Worm (Caenorhabditis elegans) whole organism, L4 larva: Measurements from ENCODE around the gene glb-15.

ENCODE experiments used
- D1046.2 ChIP-seq: fragments of 200-800 bp; sonication (Bioruptor generic); IDR thresholded peaks from 2 replicates; pipeline ENCODE4 v1.3.6; 2022; ENCODE audit warnings: missing genetic modification characterization, missing compliant biosample characterization
- F26F4.8 ChIP-seq: fragments of 200-800 bp; sonication (Bioruptor generic); conservative IDR thresholded peaks from 2 replicates; pipeline ENCODE4 v1.3.6; 2022; ENCODE audit warnings: missing genetic modification characterization, missing compliant biosample characterization
- aha-1 ChIP-seq: fragments of 150-350 bp; peaks from one replicate; lab custom pipeline; 2014; ENCODE audit warnings: missing biosample characterization, missing genetic modification characterization
- aly-2 ChIP-seq: sonication (generic microtip); optimal IDR thresholded peaks from 2 replicates; lab custom pipeline; 2018; ENCODE audit warnings: missing biosample characterization, missing genetic modification characterization
- ama-1 ChIP-seq: fragments of 150-350 bp; optimal IDR thresholded peaks from 2 replicates; lab custom pipeline; 2014; ENCODE audit warnings: inconsistent platforms, mixed read lengths
- arid-1 ChIP-seq: fragments of 200-800 bp; sonication (Bioruptor generic); conservative IDR thresholded peaks from 2 replicates; pipeline ENCODE4 v1.3.6; 2022; ENCODE audit warnings: missing genetic modification reagents, missing genetic modification characterization, missing compliant biosample characterization
- cey-2 ChIP-seq: sonication (generic microtip); optimal IDR thresholded peaks from 3 replicates; lab custom pipeline; 2017; ENCODE audit warnings: missing genetic modification characterization, mild to moderate bottlenecking, missing compliant biosample characterization, antibody characterized with exemption, borderline replicate concordance; ENCODE audit not compliant: insufficient read depth
- daf-16 ChIP-seq, 3 experiments: sonication (generic microtip); optimal IDR thresholded peaks; 2 replicates each; lab custom pipeline; 2016 to 2017; ENCODE audit warnings: missing genetic modification characterization in 3 of 3, missing genetic modification reagents in 3 of 3, mild to moderate bottlenecking in 2 of 3, missing compliant biosample characterization in 2 of 3, missing biosample characterization in 1 of 3, moderate library complexity in 1 of 3
- daf-8 ChIP-seq: fragments of 200-800 bp; sonication (Bioruptor generic); IDR thresholded peaks from 2 replicates; pipeline ENCODE4 v1.3.6; 2022; ENCODE audit warnings: missing genetic modification characterization, missing compliant biosample characterization
- dmd-6 ChIP-seq: fragments of 200-800 bp; sonication (Bioruptor generic); IDR thresholded peaks from 2 replicates; pipeline ENCODE4 v1.3.6; 2022; ENCODE audit warnings: missing genetic modification reagents, missing genetic modification characterization, missing compliant biosample characterization
- dve-1 ChIP-seq: sonication (generic microtip); optimal IDR thresholded peaks from 2 replicates; lab custom pipeline; 2017; ENCODE audit warnings: antibody characterized with exemption, mild to moderate bottlenecking, missing genetic modification characterization, missing compliant biosample characterization; ENCODE audit not compliant: insufficient read depth
- egl-43 ChIP-seq: fragments of 200-800 bp; sonication (Bioruptor generic); IDR thresholded peaks from 2 replicates; pipeline ENCODE4 v1.3.6; 2022; ENCODE audit warnings: missing genetic modification reagents, missing genetic modification characterization, missing compliant biosample characterization
- gei-8 ChIP-seq: fragments of 200-800 bp; sonication (Bioruptor generic); optimal IDR thresholded peaks from 2 replicates; lab custom pipeline; 2018; ENCODE audit warnings: mild to moderate bottlenecking, missing genetic modification characterization, missing compliant biosample characterization
- hlh-11 ChIP-seq: fragments of 200-800 bp; sonication (Bioruptor generic); optimal IDR thresholded peaks from 2 replicates; lab custom pipeline; 2018; ENCODE audit warnings: mild to moderate bottlenecking, missing genetic modification characterization, missing compliant biosample characterization
- hlh-30 ChIP-seq: sonication (generic microtip); optimal IDR thresholded peaks from 2 replicates; lab custom pipeline; 2017; ENCODE audit warnings: antibody characterized with exemption, mild to moderate bottlenecking, missing genetic modification characterization, missing compliant biosample characterization; ENCODE audit not compliant: insufficient read depth
- hmg-1.1 ChIP-seq: fragments of 200-800 bp; sonication (Bioruptor generic); IDR thresholded peaks from 2 replicates; pipeline ENCODE4 v1.3.6; 2022; ENCODE audit warnings: missing genetic modification reagents, missing genetic modification characterization, missing compliant biosample characterization
- lim-7 ChIP-seq: fragments of 200-800 bp; sonication (Bioruptor generic); IDR thresholded peaks from 2 replicates; pipeline ENCODE4 v1.3.6; 2022; ENCODE audit warnings: missing genetic modification characterization, missing compliant biosample characterization
- lin-1 ChIP-seq: fragments of 200-800 bp; sonication (Bioruptor generic); IDR thresholded peaks from 2 replicates; pipeline ENCODE4 v1.3.6; 2022; ENCODE audit warnings: missing genetic modification reagents, missing genetic modification characterization, missing compliant biosample characterization
- lin-13 ChIP-seq: fragments of 150-350 bp; optimal IDR thresholded peaks from 2 replicates; lab custom pipeline; 2014; ENCODE audit warnings: missing biosample characterization, missing genetic modification reagents, missing genetic modification characterization
- lin-39 ChIP-seq: fragments of 150-350 bp; optimal IDR thresholded peaks from 2 replicates; lab custom pipeline; 2014; ENCODE audit warnings: missing biosample characterization, missing genetic modification reagents, missing genetic modification characterization
- lsy-2 ChIP-seq, 2 experiments: fragments of 150-350 bp in 1 of 2; sonication (generic microtip) in 1 of 2; optimal IDR thresholded peaks; 2 replicates each; lab custom pipeline; 2014 to 2017; ENCODE audit warnings: missing biosample characterization in 2 of 2, missing genetic modification characterization in 2 of 2
- madf-5 ChIP-seq, 2 experiments: fragments of 200-800 bp; sonication (Bioruptor generic); IDR thresholded peaks; 2 replicates each; pipeline ENCODE4 v1.3.6; 2022; ENCODE audit warnings: missing compliant biosample characterization in 2 of 2, missing genetic modification characterization in 2 of 2
- mxl-3 ChIP-seq: fragments of 200-800 bp; sonication (Bioruptor generic); optimal IDR thresholded peaks from 2 replicates; lab custom pipeline; 2018; ENCODE audit warnings: mild to moderate bottlenecking, missing genetic modification characterization, missing compliant biosample characterization
- nhr-10 ChIP-seq: fragments of 150-350 bp; optimal IDR thresholded peaks from 2 replicates; lab custom pipeline; 2014; ENCODE audit warnings: missing biosample characterization, missing genetic modification characterization
- nhr-11 ChIP-seq: fragments of 150-350 bp; optimal IDR thresholded peaks from 2 replicates; lab custom pipeline; 2014; ENCODE audit warnings: missing biosample characterization, missing genetic modification characterization
- nhr-28 ChIP-seq: fragments of 150-350 bp; optimal IDR thresholded peaks from 2 replicates; lab custom pipeline; 2014; ENCODE audit warnings: missing biosample characterization, missing genetic modification characterization
- nhr-76 ChIP-seq: fragments of 150-350 bp; optimal IDR thresholded peaks from 2 replicates; lab custom pipeline; 2014; ENCODE audit warnings: missing biosample characterization, missing genetic modification characterization
- php-3 ChIP-seq: fragments of 200-800 bp; sonication (Bioruptor generic); IDR thresholded peaks from 2 replicates; pipeline ENCODE4 v1.3.6; 2022; ENCODE audit warnings: missing genetic modification reagents, missing genetic modification characterization, missing compliant biosample characterization
- pqm-1 ChIP-seq: sonication (generic microtip); optimal IDR thresholded peaks from 2 replicates; lab custom pipeline; 2017; ENCODE audit warnings: missing biosample characterization, missing genetic modification characterization
- unc-62 ChIP-seq, 3 experiments: fragments of 150-350 bp in 1 of 3; sonication (generic microtip); optimal IDR thresholded peaks in 2 of 3; peaks in 1 of 3; 1 replicate in 1 of 3; 2 replicates in 2 of 3; lab custom pipeline; 2014 to 2017; ENCODE audit warnings: missing biosample characterization in 3 of 3, missing genetic modification characterization in 3 of 3, missing genetic modification reagents in 3 of 3, missing genotype in 1 of 3
- vab-7 ChIP-seq: fragments of 200-800 bp; sonication (Bioruptor generic); IDR thresholded peaks from 2 replicates; pipeline ENCODE4 v1.3.6; 2022; ENCODE audit warnings: missing genetic modification reagents, missing genetic modification characterization, missing compliant biosample characterization
- zfp-3 ChIP-seq: fragments of 200-800 bp; sonication (Bioruptor generic); conservative IDR thresholded peaks from 2 replicates; pipeline ENCODE4 v1.3.6; 2022; ENCODE audit warnings: missing genetic modification reagents, missing genetic modification characterization, missing compliant biosample characterization
- ztf-7 ChIP-seq: fragments of 150-350 bp; optimal IDR thresholded peaks from 2 replicates; lab custom pipeline; 2014; ENCODE audit warnings: missing biosample characterization, missing genetic modification characterization

Gene glb-15

ce11 chrV:11627837-11628236, 9.8 kb upstream of the glb-15 start:
- TF ChIP-seq lin-1 (GFP tag; lab: Robert Waterston, UW) (no peak), arid-1 (no peak), lim-7 (GFP tag; lab: Robert Waterston, UW) (no peak), php-3 (0 out of 2 replicates have a peak, but pooled peaks have one; percentile 18), hlh-11 (tag; lab: Kevin White, UChicago) (no peak), aly-2 (tag; lab: Kevin White, UChicago) (no peak), egl-43 (GFP tag; lab: Robert Waterston, UW) (no peak), lin-39 (tag; lab: Kevin White, UChicago) (no peak), nhr-11 (tag; lab: Kevin White, UChicago) (no peak), nhr-28 (tag; lab: Kevin White, UChicago) (peak; percentile 6), F26F4.8 (GFP tag; lab: Robert Waterston, UW) (no peak), daf-16 (GFP tag; optimal IDR thresholded peaks at IDR 0.05; lab: Kevin White, UChicago) (no peak), daf-16 (tag; optimal IDR thresholded peaks at IDR 0.05; lab: Kevin White, UChicago) (peak; percentile 73), dve-1 (tag; lab: Kevin White, UChicago) (peak; percentile 56), nhr-76 (tag; lab: Kevin White, UChicago) (no peak), lin-13 (GFP tag; lab: Kevin White, UChicago) (no peak), aha-1 (tag; lab: Kevin White, UChicago) (peak; percentile 41)

- no peak for TF ChIP-seq vab-7
- TF ChIP-seq unc-62 (GFP tag; optimal IDR thresholded peaks at IDR 0.05 in 1 of 2; lab: Kevin White, UChicago) = peak in 1 of 2 experiments; percentile 31
- TF ChIP-seq unc-62 (tag; optimal IDR thresholded peaks at IDR 0.05; lab: Kevin White, UChicago) = no peak
- TF ChIP-seq ztf-7 (tag; lab: Kevin White, UChicago) = no peak
These were observed 6.9 kb upstream of the glb-15 start for ce11 chrV:11624954-11625353.

ce11 chrV:11621276-11621675, 3.2 kb upstream of the glb-15 start:
- TF ChIP-seq dmd-6 (no peak), gei-8 (GFP tag; lab: Kevin White, UChicago) (no peak), hlh-30 (tag; lab: Kevin White, UChicago) (peak; percentile 1), hmg-1.1 (GFP tag; lab: Robert Waterston, UW) (0 out of 2 replicates have a peak, but pooled peaks have one; percentile 23), lsy-2 (tag; optimal IDR thresholded peaks at IDR 0.05; lab: Kevin White, UChicago) (peak in 1 of 2 experiments; percentile 17), pqm-1 (tag; lab: Kevin White, UChicago) (no peak), unc-62 (GFP tag; optimal IDR thresholded peaks at IDR 0.05 in 1 of 2; lab: Kevin White, UChicago) (peak in 1 of 2 experiments; percentile 99), unc-62 (tag; optimal IDR thresholded peaks at IDR 0.05; lab: Kevin White, UChicago) (no peak)

ce11 chrV:11620081-11620480, 2.0 kb upstream of the glb-15 start:
- peak in 1 of 2 experiments; percentile 47 for TF ChIP-seq unc-62 (GFP tag; optimal IDR thresholded peaks at IDR 0.05 in 1 of 2; lab: Kevin White, UChicago)
- TF ChIP-seq unc-62 (tag; optimal IDR thresholded peaks at IDR 0.05; lab: Kevin White, UChicago) = no peak
- TF ChIP-seq lin-13 (GFP tag; lab: Kevin White, UChicago) = no peak

ce11 chrV:11616813-11617212, 1.3 kb downstream of the glb-15 start:
- no peak for TF ChIP-seq daf-8 (GFP tag; lab: Robert Waterston, UW)
- TF ChIP-seq nhr-10 (tag; lab: Kevin White, UChicago) = peak; percentile 24
- no peak for TF ChIP-seq mxl-3
- peak; percentile 67 for TF ChIP-seq ama-1 (lab: Kevin White, UChicago)
- no peak for TF ChIP-seq cey-2 (tag; lab: Kevin White, UChicago)
- TF ChIP-seq madf-5 (GFP tag; IDR thresholded peaks at IDR 0.05; lab: Robert Waterston, UW) = 0 out of 4 replicates have a peak, but pooled peaks of 1 of the 2 experiments have one; percentile 11
- TF ChIP-seq zfp-3 = 0 out of 2 replicates have a peak, but pooled peaks have one; percentile 71
- TF ChIP-seq unc-62 (GFP tag; optimal IDR thresholded peaks at IDR 0.05 in 1 of 2; lab: Kevin White, UChicago) = peak in 1 of 2 experiments; percentile 45
- TF ChIP-seq unc-62 (tag; optimal IDR thresholded peaks at IDR 0.05; lab: Kevin White, UChicago) = no peak
- TF ChIP-seq D1046.2 (GFP tag; lab: Robert Waterston, UW) = no peak
- TF ChIP-seq aha-1 (tag; lab: Kevin White, UChicago) = peak; percentile 84
